Worm (Caenorhabditis elegans) whole organism, mixed stage, embryonic: ENCODE measurements around the gene nspg-1.

ENCODE experiments used
- lsy-2 ChIP-seq: fragments of 150-350 bp; optimal IDR thresholded peaks from 2 replicates; lab custom pipeline; 2014; ENCODE audit warnings: missing biosample characterization, missing genetic modification characterization
- nhr-76 ChIP-seq: sonication (generic microtip); optimal IDR thresholded peaks from 2 replicates; lab custom pipeline; 2017; ENCODE audit warnings: missing biosample characterization, missing genetic modification characterization
- sptf-1 ChIP-seq: sonication (generic microtip); optimal IDR thresholded peaks from 2 replicates; lab custom pipeline; 2017; ENCODE audit warnings: mild to moderate bottlenecking, missing genetic modification characterization, moderate library complexity, missing compliant biosample characterization

DNA sequence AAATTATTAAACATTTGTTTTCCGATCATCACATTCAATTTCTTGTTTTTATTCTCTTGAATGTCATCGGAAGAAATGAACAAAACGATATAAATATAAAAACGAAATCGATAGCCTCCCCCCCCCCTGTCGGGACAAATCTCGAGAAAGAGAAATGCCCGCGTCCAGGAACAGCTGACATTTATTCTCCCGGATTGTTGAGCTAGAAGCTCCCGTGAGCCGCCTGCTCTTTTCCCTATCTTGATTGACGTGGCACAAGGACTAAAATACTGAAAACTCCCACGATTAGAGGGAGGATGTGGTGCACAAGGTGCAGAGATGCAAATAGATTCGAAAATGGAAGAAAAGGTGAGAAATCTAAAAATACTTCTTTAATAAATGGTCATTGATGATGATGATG lies 29.0 kb upstream of the nspg-1 start:
- TF ChIP-seq sptf-1 (tag; lab: Kevin White, UChicago) = no peak
- no peak for TF ChIP-seq lsy-2
- no peak for TF ChIP-seq nhr-76
